Fruit fly (Drosophila melanogaster) whole organism, embryonic: Measurements from ENCODE around the gene caps.

Experiments used
- Abd-B ChIP-seq: fragments of 200-800 bp; sonication (Bioruptor generic); optimal IDR thresholded peaks from 2 replicates; lab custom pipeline; 2018; ENCODE audit warnings: missing biosample characterization, mild to moderate bottlenecking, missing genetic modification characterization, moderate library complexity
- Atf6 ChIP-seq: fragments of 200-800 bp; sonication (Bioruptor generic); IDR thresholded peaks from 2 replicates; pipeline ENCODE4 v1.3.6; 2022; ENCODE audit warnings: missing biosample characterization, missing genetic modification characterization
- C15 ChIP-seq: fragments of 200-800 bp; sonication (Bioruptor generic); IDR thresholded peaks from 3 replicates; pipeline ENCODE4 v1.3.6; 2022; ENCODE audit warnings: missing biosample characterization, missing genetic modification characterization
- CG10431 ChIP-seq: fragments of 200-800 bp; sonication (Bioruptor generic); optimal IDR thresholded peaks from 3 replicates; lab custom pipeline; 2018; ENCODE audit warnings: missing biosample characterization, mild to moderate bottlenecking, missing genetic modification characterization
- CG10565 ChIP-seq: fragments of 200-800 bp; sonication (Bioruptor generic); optimal IDR thresholded peaks from 3 replicates; lab custom pipeline; 2016; ENCODE audit warnings: missing biosample characterization, mild to moderate bottlenecking, missing genetic modification characterization
- CG10654 ChIP-seq: fragments of 200-800 bp; sonication (Bioruptor generic); optimal IDR thresholded peaks from 2 replicates; lab custom pipeline; 2016; ENCODE audit warnings: missing biosample characterization, missing genetic modification characterization
- CG12744 ChIP-seq: fragments of 200-800 bp; sonication (Bioruptor generic); optimal IDR thresholded peaks from 2 replicates; lab custom pipeline; 2016; ENCODE audit warnings: missing biosample characterization, missing genetic modification characterization
- CG13287 ChIP-seq: fragments of 200-800 bp; sonication (Bioruptor generic); IDR thresholded peaks from 2 replicates; pipeline ENCODE4 v1.3.6; 2022; ENCODE audit warnings: missing biosample characterization, missing genetic modification characterization; ENCODE audit not compliant: partially characterized antibody
- CG15073 ChIP-seq: fragments of 200-800 bp; sonication (Bioruptor generic); optimal IDR thresholded peaks from 2 replicates; lab custom pipeline; 2016; ENCODE audit warnings: missing biosample characterization, missing genetic modification characterization
- CG1529 ChIP-seq: fragments of 200-800 bp; sonication (Bioruptor generic); optimal IDR thresholded peaks from 3 replicates; lab custom pipeline; 2018; ENCODE audit warnings: missing biosample characterization, missing genetic modification characterization
- CG15514 ChIP-seq: fragments of 200-800 bp; sonication (Bioruptor generic); optimal IDR thresholded peaks from 3 replicates; lab custom pipeline; 2017; ENCODE audit warnings: missing biosample characterization, missing genetic modification characterization, mild to moderate bottlenecking, moderate library complexity, missing genetic modification reagents
- CG18476 ChIP-seq: fragments of 200-800 bp; sonication (Bioruptor generic); optimal IDR thresholded peaks from 2 replicates; lab custom pipeline; 2016; ENCODE audit warnings: missing biosample characterization, mild to moderate bottlenecking, missing genetic modification characterization
- CG18599 ChIP-seq: fragments of 200-800 bp; sonication (Bioruptor generic); optimal IDR thresholded peaks from 3 replicates; lab custom pipeline; 2017; ENCODE audit warnings: missing biosample characterization, missing genetic modification characterization, mild to moderate bottlenecking, moderate library complexity, missing genetic modification reagents
- CG2116 ChIP-seq: fragments of 200-800 bp; sonication (Bioruptor generic); optimal IDR thresholded peaks from 3 replicates; lab custom pipeline; 2018; ENCODE audit warnings: missing biosample characterization, mild to moderate bottlenecking, missing genetic modification characterization
- CG30020 ChIP-seq: fragments of 200-800 bp; optimal IDR thresholded peaks from 2 replicates; lab custom pipeline; 2019; ENCODE audit warnings: missing biosample characterization, mild to moderate bottlenecking, missing genetic modification characterization, moderate library complexity
- CG3281 ChIP-seq: fragments of 200-800 bp; sonication (Bioruptor generic); optimal IDR thresholded peaks from 3 replicates; lab custom pipeline; 2017; ENCODE audit warnings: missing biosample characterization, mild to moderate bottlenecking, missing genetic modification characterization
- CG34224 ChIP-seq: fragments of 200-800 bp; sonication (Bioruptor generic); IDR thresholded peaks from 3 replicates; pipeline ENCODE4 v1.3.6; 2022; ENCODE audit warnings: missing biosample characterization, missing genetic modification characterization; ENCODE audit not compliant: partially characterized antibody
- CG34422 ChIP-seq: fragments of 200-800 bp; sonication (Bioruptor generic); IDR thresholded peaks from 3 replicates; pipeline ENCODE4 v1.3.6; 2022; ENCODE audit warnings: missing biosample characterization, missing genetic modification characterization
- CG42726 ChIP-seq: fragments of 200-800 bp; sonication (Bioruptor generic); IDR thresholded peaks from 2 replicates; pipeline ENCODE4 v1.3.6; 2022; ENCODE audit warnings: missing biosample characterization, missing genetic modification characterization; ENCODE audit not compliant: partially characterized antibody
- CG4854 ChIP-seq: fragments of 200-800 bp; sonication (Bioruptor generic); optimal IDR thresholded peaks from 2 replicates; lab custom pipeline; 2016; ENCODE audit warnings: missing biosample characterization, missing genetic modification characterization, inconsistent platforms
- CG5180 ChIP-seq: fragments of 200-800 bp; sonication (Bioruptor generic); optimal IDR thresholded peaks from 3 replicates; lab custom pipeline; 2017; ENCODE audit warnings: missing biosample characterization, missing genetic modification characterization, mild to moderate bottlenecking, moderate library complexity, missing genetic modification reagents
- CG6175 ChIP-seq: fragments of 200-800 bp; sonication (Bioruptor generic); IDR thresholded peaks from 3 replicates; pipeline ENCODE4 v1.3.6; 2022; ENCODE audit warnings: missing biosample characterization, missing genetic modification characterization
- CG7556 ChIP-seq: fragments of 200-800 bp; sonication (Bioruptor generic); optimal IDR thresholded peaks from 2 replicates; lab custom pipeline; 2017; ENCODE audit warnings: missing biosample characterization, mild to moderate bottlenecking, missing genetic modification characterization
- CG7987 ChIP-seq: fragments of 200-800 bp; sonication (Bioruptor generic); optimal IDR thresholded peaks from 2 replicates; lab custom pipeline; 2018; ENCODE audit warnings: missing biosample characterization, mild to moderate bottlenecking, missing genetic modification characterization, moderate library complexity
- CG8290 ChIP-seq, 3 experiments: fragments of 200-800 bp; sonication (Bioruptor generic); optimal IDR thresholded peaks; 2 replicates each; lab custom pipeline; 2016 to 2019; ENCODE audit warnings: missing biosample characterization in 3 of 3, missing genetic modification characterization in 3 of 3, mild to moderate bottlenecking in 2 of 3, moderate library complexity in 1 of 3
- CG8765 ChIP-seq: fragments of 200-800 bp; sonication (Bioruptor generic); IDR thresholded peaks from 2 replicates; pipeline ENCODE4 v1.3.6; 2022; ENCODE audit warnings: missing biosample characterization, missing genetic modification characterization
- CrebB ChIP-seq: fragments of 200-800 bp; sonication (Bioruptor generic); optimal IDR thresholded peaks from 3 replicates; lab custom pipeline; 2018; ENCODE audit warnings: missing biosample characterization, mild to moderate bottlenecking, missing genetic modification characterization
- Fer1 ChIP-seq: fragments of 200-800 bp; sonication (Bioruptor generic); optimal IDR thresholded peaks from 2 replicates; lab custom pipeline; 2017; ENCODE audit warnings: missing biosample characterization, mild to moderate bottlenecking, missing genetic modification characterization
- Hr51 ChIP-seq, 2 experiments: fragments of 200-800 bp; sonication (Bioruptor generic); optimal IDR thresholded peaks; 2 replicates in 1 of 2; 3 replicates in 1 of 2; lab custom pipeline; 2016 to 2018; ENCODE audit warnings: missing biosample characterization in 2 of 2, missing genetic modification characterization in 2 of 2, mild to moderate bottlenecking in 1 of 2, moderate library complexity in 1 of 2
- Med ChIP-seq: fragments of 200-800 bp; sonication (Bioruptor generic); peaks from one replicate; lab custom pipeline; 2016; ENCODE audit warnings: missing biosample characterization, missing genetic modification characterization, mild to moderate bottlenecking, inconsistent platforms, moderate library complexity
- Mrtf ChIP-seq: fragments of 200-800 bp; sonication (Bioruptor generic); IDR thresholded peaks from 3 replicates; pipeline ENCODE4 v1.3.6; 2022; ENCODE audit warnings: missing biosample characterization, missing genetic modification characterization
- NK7.1 ChIP-seq: fragments of 200-800 bp; sonication (Bioruptor generic); optimal IDR thresholded peaks from 3 replicates; lab custom pipeline; 2016; ENCODE audit warnings: missing biosample characterization, missing genetic modification characterization
- Sry-δ ChIP-seq: fragments of 200-800 bp; sonication (Bioruptor generic); optimal IDR thresholded peaks from 2 replicates; lab custom pipeline; 2016; ENCODE audit warnings: missing biosample characterization, missing genetic modification characterization
- Usf ChIP-seq: fragments of 200-800 bp; sonication (Bioruptor generic); optimal IDR thresholded peaks from 2 replicates; lab custom pipeline; 2017; ENCODE audit warnings: missing genotype, missing biosample characterization, missing genetic modification characterization
- abd-A ChIP-seq: fragments of 200-800 bp; sonication (Bioruptor generic); optimal IDR thresholded peaks from 3 replicates; lab custom pipeline; 2019; ENCODE audit warnings: missing biosample characterization, mild to moderate bottlenecking, missing genetic modification characterization, moderate library complexity
- cg ChIP-seq: fragments of 200-800 bp; sonication (Bioruptor generic); optimal IDR thresholded peaks from 3 replicates; lab custom pipeline; 2019; ENCODE audit warnings: missing biosample characterization, mild to moderate bottlenecking, missing genetic modification characterization, moderate library complexity
- ems ChIP-seq: fragments of 200-800 bp; sonication (Bioruptor generic); optimal IDR thresholded peaks from 3 replicates; lab custom pipeline; 2016; ENCODE audit warnings: missing biosample characterization, missing genetic modification characterization
- fu2 ChIP-seq: fragments of 200-800 bp; sonication (Bioruptor generic); optimal IDR thresholded peaks from 2 replicates; lab custom pipeline; 2016; ENCODE audit warnings: missing biosample characterization, missing genetic modification characterization
- her ChIP-seq: fragments of 200-800 bp; sonication (Bioruptor generic); optimal IDR thresholded peaks from 2 replicates; lab custom pipeline; 2016; ENCODE audit warnings: missing biosample characterization, missing genetic modification characterization
- lilli ChIP-seq: fragments of 200-800 bp; sonication (Bioruptor generic); optimal IDR thresholded peaks from 3 replicates; lab custom pipeline; 2016; ENCODE audit warnings: missing biosample characterization, missing genetic modification characterization
- mld ChIP-seq: fragments of 200-800 bp; sonication (Bioruptor generic); IDR thresholded peaks from 3 replicates; pipeline ENCODE4 v1.3.6; 2022; ENCODE audit warnings: missing biosample characterization, missing genetic modification characterization; ENCODE audit not compliant: partially characterized antibody
- nau ChIP-seq: fragments of 200-800 bp; sonication (Bioruptor generic); optimal IDR thresholded peaks from 3 replicates; lab custom pipeline; 2017; ENCODE audit warnings: missing biosample characterization, mild to moderate bottlenecking, missing genetic modification characterization, missing genetic modification reagents
- otp ChIP-seq: fragments of 200-800 bp; sonication (Bioruptor generic); IDR thresholded peaks from 3 replicates; pipeline ENCODE4, ENCODE4 v1.3.6; 2022; ENCODE audit warnings: missing biosample characterization, missing genetic modification characterization
- phol ChIP-seq: fragments of 200-800 bp; sonication (Bioruptor generic); optimal IDR thresholded peaks from 3 replicates; lab custom pipeline; 2018; ENCODE audit warnings: missing biosample characterization, mild to moderate bottlenecking, missing genetic modification characterization, moderate library complexity
- sens ChIP-seq: fragments of 200-800 bp; sonication (Bioruptor generic); peaks from one replicate; lab custom pipeline; 2016; ENCODE audit warnings: missing biosample characterization, missing genetic modification characterization
- sens-2 ChIP-seq: fragments of 200-800 bp; sonication (Bioruptor generic); IDR thresholded peaks from 2 replicates; pipeline ENCODE4 v1.3.6; 2022; ENCODE audit warnings: missing biosample characterization, missing genetic modification characterization
- trh ChIP-seq: fragments of 200-800 bp; sonication (Bioruptor generic); optimal IDR thresholded peaks from 2 replicates; lab custom pipeline; 2016; ENCODE audit warnings: missing biosample characterization, missing genetic modification characterization
- zfh2 ChIP-seq: fragments of 200-800 bp; sonication (Bioruptor generic); optimal IDR thresholded peaks from 2 replicates; lab custom pipeline; 2016; ENCODE audit warnings: missing biosample characterization, missing genetic modification characterization

The caps gene

dm6 chr3L:13235495-13236284 is 7.2 kb downstream of the caps start (continued):
- TF ChIP-seq CG30020, result no peak
- no peak for TF ChIP-seq CG8765 (GFP tag; lab: Robert Waterston, UW)
- TF ChIP-seq fu2 (GFP tag; lab: Kevin White, UChicago), result no peak
- no peak for TF ChIP-seq CG13287
- TF ChIP-seq lilli (GFP tag; lab: Kevin White, UChicago), result no peak
- TF ChIP-seq CG1529, result peak; percentile 81
- no peak for TF ChIP-seq zfh2 (GFP tag; lab: Kevin White, UChicago)
- peak; percentile 63 for TF ChIP-seq abd-A (tag; lab: Kevin White, UChicago)
- peak; percentile 92 for TF ChIP-seq nau (GFP tag; lab: Kevin White, UChicago)
- peak; percentile 34 for TF ChIP-seq trh (GFP tag; lab: Kevin White, UChicago)
- peak; percentile 63 for TF ChIP-seq CG7556
- TF ChIP-seq Atf6 (GFP tag; lab: Robert Waterston, UW), result no peak
- TF ChIP-seq sens-2 (GFP tag; lab: Robert Waterston, UW), result peak; percentile 63; the same call in 1 of the 2 replicates
- TF ChIP-seq CG10565 (GFP tag; lab: Kevin White, UChicago), result no peak
- TF ChIP-seq Sry-δ, result peak; percentile 30
- TF ChIP-seq CG5180 (GFP tag; lab: Kevin White, UChicago), result peak; percentile 75
- TF ChIP-seq CG10431 (GFP tag; lab: Kevin White, UChicago), result peak; percentile 68
- peak; percentile 41 for TF ChIP-seq ems (GFP tag; lab: Kevin White, UChicago)
- peak; percentile 70 for TF ChIP-seq NK7.1 (GFP tag; lab: Kevin White, UChicago)
- TF ChIP-seq CG34422 (GFP tag; lab: Robert Waterston, UW), result no peak
- no peak for TF ChIP-seq CG34224 (GFP tag; lab: Robert Waterston, UW)
- TF ChIP-seq CG2116 (GFP tag; lab: Kevin White, UChicago), result peak; percentile 55
- peak; percentile 97 for TF ChIP-seq sens (GFP tag; lab: Kevin White, UChicago)
- TF ChIP-seq CG18599 (GFP tag; lab: Kevin White, UChicago), result peak; percentile 79
- no peak for TF ChIP-seq CG12744 (GFP tag; lab: Kevin White, UChicago)
- peak; percentile 62 for TF ChIP-seq CG8290 (GFP tag; optimal IDR thresholded peaks at IDR 0.05; lab: Kevin White, UChicago)
- peak; percentile 52 to 63 for TF ChIP-seq CG8290 (tag; optimal IDR thresholded peaks at IDR 0.05; lab: Kevin White, UChicago)
- peak; percentile 64 for TF ChIP-seq CrebB (tag; lab: Kevin White, UChicago)
- TF ChIP-seq Abd-B (GFP tag; lab: Kevin White, UChicago), result no peak
- TF ChIP-seq CG3281 (GFP tag; lab: Kevin White, UChicago), result peak; percentile 53
- peak; percentile 55 for TF ChIP-seq CG18476
- TF ChIP-seq CG15514, result peak; percentile 45
- no peak for TF ChIP-seq CG15073 (GFP tag; lab: Kevin White, UChicago)
- TF ChIP-seq Usf, result no peak
- TF ChIP-seq Mrtf (GFP tag; lab: Robert Waterston, UW), result no peak
- TF ChIP-seq C15 (GFP tag; lab: Robert Waterston, UW), result no peak
- peak; percentile 91 for TF ChIP-seq CG7987 (GFP tag; lab: Kevin White, UChicago)
- TF ChIP-seq her (GFP tag; lab: Kevin White, UChicago), result peak; percentile 37
- TF ChIP-seq mld (GFP tag; lab: Robert Waterston, UW), result no peak
- TF ChIP-seq Fer1, result peak; percentile 58
- TF ChIP-seq otp, result peak; percentile 86
- peak; percentile 41 for TF ChIP-seq phol (tag; lab: Kevin White, UChicago)
- peak; percentile 79 for TF ChIP-seq CG10654 (GFP tag; lab: Kevin White, UChicago)
- no peak for TF ChIP-seq cg (GFP tag; lab: Kevin White, UChicago)
- no peak for TF ChIP-seq CG42726 (GFP tag; lab: Robert Waterston, UW)
- TF ChIP-seq CG6175 (GFP tag; lab: Robert Waterston, UW), result no peak
- peak; percentile 94 for TF ChIP-seq Med (GFP tag; lab: Kevin White, UChicago)
- peak in 1 of 2 experiments; percentile 46 for TF ChIP-seq Hr51 (GFP tag; optimal IDR thresholded peaks at IDR 0.05; lab: Kevin White, UChicago)
- peak; percentile 68 for TF ChIP-seq CG4854 (GFP tag; lab: Kevin White, UChicago)
